Fruit fly (Drosophila melanogaster): ENCODE results near the gene Axn.

Gene Axn

dm6 chr3R:30055915-30056544 is 33.4 kb downstream of the Axn start, which contains the start of the genes Rpp14b and spn-A (continued):
- TF ChIP-seq E2f1 (GFP tag; IDR thresholded peaks at IDR 0.05) (peak; percentile 32; the same call in 1 of the 2 replicates), Mad (GFP tag; optimal IDR thresholded peaks at IDR 0.05) (peak; percentile 13), klu (GFP tag; IDR thresholded peaks at IDR 0.05) (0 out of 2 replicates have a peak, but pooled peaks have one; percentile 21), dmrt99B (tag; optimal IDR thresholded peaks at IDR 0.05) (no peak), CG9932 (GFP tag; IDR thresholded peaks at IDR 0.05) (peak; percentile 71), CG14441 (GFP tag; IDR thresholded peaks at IDR 0.05) (peak; percentile 41; the same call in 1 of the 2 replicates), Blimp-1 (GFP tag; optimal IDR thresholded peaks at IDR 0.05) (no peak), eyg (GFP tag; optimal IDR thresholded peaks at IDR 0.05) (no peak), lov (optimal IDR thresholded peaks at IDR 0.05) (no peak), lov (GFP tag; IDR thresholded peaks at IDR 0.05) (0 out of 3 replicates have a peak, but pooled peaks have one; percentile 50), CG3995 (GFP tag; optimal IDR thresholded peaks at IDR 0.05) (peak; percentile 1), MESR4 (GFP tag; optimal IDR thresholded peaks at IDR 0.05) (peak; percentile 48), zfh2 (GFP tag; optimal IDR thresholded peaks at IDR 0.05) (peak; percentile 35), tll (GFP tag; optimal IDR thresholded peaks at IDR 0.05) (peak in 1 of 2 experiments; percentile 9), Ets65A (GFP tag) (peak; percentile 81), lmd (GFP tag; IDR thresholded peaks at IDR 0.05) (peak; percentile 29; the same call in 1 of the 2 replicates), CG5953 (GFP tag; IDR thresholded peaks at IDR 0.05) (0 out of 2 replicates have a peak, but pooled peaks have one; percentile 4), Dp (GFP tag; optimal IDR thresholded peaks at IDR 0.05) (peak; percentile 41), Chrac-16 (GFP tag; optimal IDR thresholded peaks at IDR 0.05) (peak; percentile 7), stc (GFP tag; IDR thresholded peaks at IDR 0.05) (0 out of 2 replicates have a peak, but pooled peaks have one; percentile 24), CG32532 (GFP tag; IDR thresholded peaks at IDR 0.05) (peak; percentile 28; the same call in 1 of the 2 replicates), CG9817 (tag; optimal IDR thresholded peaks at IDR 0.05) (peak; percentile 28), CG12659 (GFP tag; optimal IDR thresholded peaks at IDR 0.05) (peak; percentile 28), otp (GFP tag; IDR thresholded peaks at IDR 0.05) (peak; percentile 34; the same call in 1 of the 3 replicates), Med (GFP tag) (peak; percentile 52), pzg (GFP tag; optimal IDR thresholded peaks at IDR 0.05) (peak; percentile 46), CG11695 (GFP tag; IDR thresholded peaks at IDR 0.05) (no peak), slbo (GFP tag; IDR thresholded peaks at IDR 0.05) (peak; percentile 79), Ssrp (tag; optimal IDR thresholded peaks at IDR 0.05) (peak; percentile 11), CG13424 (tag; optimal IDR thresholded peaks at IDR 0.05) (peak; percentile 35), kah (GFP tag; optimal IDR thresholded peaks at IDR 0.05) (no peak), ase (GFP tag; IDR thresholded peaks at IDR 0.05) (0 out of 3 replicates have a peak, but pooled peaks have one; percentile 16), grau (tag; optimal IDR thresholded peaks at IDR 0.05) (peak; percentile 97), tgo (GFP tag; IDR thresholded peaks at IDR 0.05) (peak; percentile 35; the same call in 1 of the 3 replicates), Kr (GFP tag; optimal IDR thresholded peaks at IDR 0.05) (no peak), CG4404 (GFP tag; IDR thresholded peaks at IDR 0.05) (peak; percentile 44; the same call in 1 of the 2 replicates), yki (optimal IDR thresholded peaks at IDR 0.05) (peak; percentile 47), CG8290 (GFP tag; optimal IDR thresholded peaks at IDR 0.05) (no peak), CG8290 (tag; optimal IDR thresholded peaks at IDR 0.05) (peak in 1 of 2 experiments; percentile 61), phol (tag; optimal IDR thresholded peaks at IDR 0.05) (peak; percentile 11), CG10366 (GFP tag; IDR thresholded peaks at IDR 0.05) (peak; percentile 43; the same call in 1 of the 2 replicates), CG1602 (GFP tag; optimal IDR thresholded peaks at IDR 0.05) (peak; percentile 19), cad (GFP tag; optimal IDR thresholded peaks at IDR 0.05) (no peak), CG1603 (tag; optimal IDR thresholded peaks at IDR 0.05) (peak; percentile 36), vvl (GFP tag; IDR thresholded peaks at IDR 0.05) (peak; percentile 48; the same call in 1 of the 2 replicates), CG10267 (tag; optimal IDR thresholded peaks at IDR 0.05) (no peak), Xbp1 (GFP tag; optimal IDR thresholded peaks at IDR 0.05) (peak; percentile 59), CG14860 (GFP tag; IDR thresholded peaks at IDR 0.05; ENCODE audit: partially characterized antibody) (no peak), HmgZ (tag; optimal IDR thresholded peaks at IDR 0.05) (peak; percentile 25), CG15479 (GFP tag; optimal IDR thresholded peaks at IDR 0.05) (peak; percentile 81)

Measured in whole organism, embryonic.